Worm (Caenorhabditis elegans): ENCODE data around the gene col-73.

DNA sequence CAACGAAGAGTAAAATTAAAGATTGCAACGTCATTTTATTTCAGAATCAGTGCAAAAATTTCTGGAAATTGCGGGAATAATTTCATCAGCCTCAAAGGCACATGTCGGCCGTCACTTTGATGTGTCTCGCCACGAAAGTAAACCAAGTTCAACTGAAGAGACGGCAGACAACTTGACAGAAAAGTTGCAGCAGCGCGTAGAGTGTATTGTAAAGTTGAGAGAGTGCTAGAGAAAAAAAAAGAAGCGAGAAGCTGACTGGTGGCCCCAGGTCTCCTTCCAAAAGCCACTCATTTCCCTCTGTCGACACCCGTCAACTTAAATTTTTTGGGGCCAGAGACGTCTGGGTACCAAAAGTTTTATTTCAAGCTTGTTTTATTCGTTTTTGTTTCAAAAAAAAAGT, 31.3 kb upstream of the col-73 start:
- TF ChIP-seq tbx-37 (GFP tag; conservative IDR thresholded peaks at IDR 0.05) = no peak
- TF ChIP-seq hmg-4 (GFP tag; optimal IDR thresholded peaks at IDR 0.05) = no peak
- TF ChIP-seq ama-1 (optimal IDR thresholded peaks at IDR 0.05) = no peak
- TF ChIP-seq B0310.2 (tag; optimal IDR thresholded peaks at IDR 0.05) = no peak
- no peak for TF ChIP-seq pes-1 (GFP tag; IDR thresholded peaks at IDR 0.05)
- TF ChIP-seq hmbx-1 (tag; optimal IDR thresholded peaks at IDR 0.05) = no peak
- TF ChIP-seq tbx-11 (GFP tag; IDR thresholded peaks at IDR 0.05) = no peak
